Fruit fly (Drosophila melanogaster) whole organism, adult: ENCODE data around the gene CG9541.

Source experiments
- CG11617 ChIP-seq: fragments of 200-800 bp; sonication (Bioruptor generic); optimal IDR thresholded peaks from 2 replicates; lab custom pipeline; 2017; ENCODE audit warnings: mild to moderate bottlenecking, missing biosample characterization, missing genetic modification reagents, missing genetic modification characterization
- CG12768 ChIP-seq: fragments of 200-800 bp; sonication (Bioruptor generic); optimal IDR thresholded peaks from 2 replicates; lab custom pipeline; 2017; ENCODE audit warnings: missing biosample characterization, missing genetic modification characterization, mild to moderate bottlenecking, moderate library complexity, missing genetic modification reagents
- CG14711 ChIP-seq: fragments of 200-800 bp; sonication (Bioruptor generic); optimal IDR thresholded peaks from 2 replicates; lab custom pipeline; 2018; ENCODE audit warnings: missing biosample characterization, mild to moderate bottlenecking, missing genetic modification characterization, moderate library complexity
- CG1620 ChIP-seq: fragments of 200-800 bp; sonication (Bioruptor generic); optimal IDR thresholded peaks from 2 replicates; lab custom pipeline; 2016; ENCODE audit warnings: missing biosample characterization, missing genetic modification characterization
- CG33017 ChIP-seq: fragments of 200-800 bp; sonication (Bioruptor generic); optimal IDR thresholded peaks from 2 replicates; lab custom pipeline; 2018; ENCODE audit warnings: missing biosample characterization, mild to moderate bottlenecking, missing genetic modification characterization, moderate library complexity
- CG5204 ChIP-seq: fragments of 200-800 bp; sonication (Bioruptor generic); optimal IDR thresholded peaks from 2 replicates; lab custom pipeline; 2016; ENCODE audit warnings: missing biosample characterization, missing genetic modification characterization
- CG7045 ChIP-seq: fragments of 200-800 bp; sonication (Bioruptor generic); optimal IDR thresholded peaks from 2 replicates; lab custom pipeline; 2017; ENCODE audit warnings: missing biosample characterization, mild to moderate bottlenecking, missing genetic modification characterization
- CG7101 ChIP-seq: fragments of 200-800 bp; sonication (Bioruptor generic); optimal IDR thresholded peaks from 2 replicates; lab custom pipeline; 2018; ENCODE audit warnings: missing biosample characterization, mild to moderate bottlenecking, missing genetic modification characterization, moderate library complexity
- Clk ChIP-seq: fragments of 200-800 bp; sonication (Bioruptor generic); optimal IDR thresholded peaks from 2 replicates; lab custom pipeline; 2017; ENCODE audit warnings: missing biosample characterization, missing genetic modification characterization
- Crg-1 ChIP-seq: fragments of 200-800 bp; sonication (Bioruptor generic); optimal IDR thresholded peaks from 2 replicates; lab custom pipeline; 2016; ENCODE audit warnings: missing biosample characterization, missing genetic modification characterization
- Hr96 ChIP-seq: fragments of 200-800 bp; sonication (Bioruptor generic); optimal IDR thresholded peaks from 2 replicates; lab custom pipeline; 2016; ENCODE audit warnings: missing biosample characterization, missing genetic modification characterization
- Mnt ChIP-seq: fragments of 200-800 bp; sonication (Bioruptor generic); optimal IDR thresholded peaks from 2 replicates; lab custom pipeline; 2016; ENCODE audit warnings: missing biosample characterization, mild to moderate bottlenecking, missing genetic modification characterization
- bab1 ChIP-seq: fragments of 200-800 bp; sonication (Bioruptor generic); optimal IDR thresholded peaks from 3 replicates; lab custom pipeline; 2019; ENCODE audit warnings: missing biosample characterization, mild to moderate bottlenecking, missing genetic modification characterization, moderate library complexity
- cic ChIP-seq: fragments of 200-800 bp; sonication (Bioruptor generic); optimal IDR thresholded peaks from 2 replicates; lab custom pipeline; 2017; ENCODE audit warnings: missing biosample characterization, mild to moderate bottlenecking, missing genetic modification characterization, moderate library complexity
- cnc ChIP-seq, 2 experiments: fragments of >200 bp; optimal IDR thresholded peaks; 2 replicates each; lab custom pipeline; 2017
- kay ChIP-seq: fragments of 200-800 bp; sonication (Bioruptor generic); peaks from one replicate; lab custom pipeline; 2016; ENCODE audit warnings: missing biosample characterization, missing genetic modification characterization, borderline replicate concordance
- ovo ChIP-seq: fragments of 200-800 bp; sonication (Bioruptor generic); optimal IDR thresholded peaks from 2 replicates; lab custom pipeline; 2016; ENCODE audit warnings: missing biosample characterization, missing genetic modification characterization
- pad ChIP-seq: fragments of 200-800 bp; sonication (Bioruptor generic); optimal IDR thresholded peaks from 3 replicates; lab custom pipeline; 2017; ENCODE audit warnings: missing biosample characterization, missing genetic modification characterization, mild to moderate bottlenecking, moderate library complexity, missing genetic modification reagents
- tj ChIP-seq: fragments of 200-800 bp; sonication (Bioruptor generic); optimal IDR thresholded peaks from 3 replicates; lab custom pipeline; 2017; ENCODE audit warnings: missing biosample characterization, mild to moderate bottlenecking, missing genetic modification characterization, moderate library complexity
- toe ChIP-seq: fragments of 200-800 bp; sonication (Bioruptor generic); optimal IDR thresholded peaks from 2 replicates; lab custom pipeline; 2016; ENCODE audit warnings: missing biosample characterization, missing genetic modification characterization

CG9541 gene

dm6 chr2L:8964657-8965056 lies 10.6 kb downstream of the CG9541 start, which contains the start of gene CG32984:
Gene CG32984, plus strand, starts transcription at chr2L:8964957.
- TF ChIP-seq cic (GFP tag; lab: Kevin White, UChicago), result no peak
- no peak for TF ChIP-seq Clk (GFP tag; lab: Kevin White, UChicago)
- no peak for TF ChIP-seq Mnt
- no peak for TF ChIP-seq tj (GFP tag; lab: Kevin White, UChicago)
- peak; percentile 37 for TF ChIP-seq kay (GFP tag; lab: Kevin White, UChicago)
- TF ChIP-seq toe (GFP tag; lab: Kevin White, UChicago), result no peak
- TF ChIP-seq Hr96, result no peak
- no peak for TF ChIP-seq CG11617 (GFP tag; lab: Kevin White, UChicago)
- no peak for TF ChIP-seq pad (GFP tag; lab: Kevin White, UChicago)

dm6 chr2L:8962254-8962653 lies 13.0 kb downstream of the CG9541 start, which contains the start of the genes CG9525 and CG32985:
Gene CG9525, minus strand, starts transcription at chr2L:8962354.
Gene CG32985, plus strand, starts transcription at chr2L:8962533.
- no peak for TF ChIP-seq cnc (optimal IDR thresholded peaks at IDR 0.05; lab: Kevin White, UChicago)
- TF ChIP-seq CG14711 (tag; lab: Kevin White, UChicago), result no peak
- no peak for TF ChIP-seq kay (GFP tag; lab: Kevin White, UChicago)
- no peak for TF ChIP-seq tj (GFP tag; lab: Kevin White, UChicago)
- no peak for TF ChIP-seq CG12768 (GFP tag; lab: Kevin White, UChicago)

dm6 chr2L:8959001-8959461 lies 16.2 kb downstream of the CG9541 start, which contains the start of gene CG31886:
Gene CG31886, minus strand, starts transcription at chr2L:8959051.
- TF ChIP-seq Crg-1 (GFP tag; lab: Kevin White, UChicago) (no peak), pad (GFP tag; lab: Kevin White, UChicago) (peak; percentile 43), cic (GFP tag; lab: Kevin White, UChicago) (peak; percentile 29), bab1 (GFP tag; lab: Kevin White, UChicago) (no peak), CG7045 (GFP tag; lab: Kevin White, UChicago) (peak; percentile 14), cnc (optimal IDR thresholded peaks at IDR 0.05; lab: Kevin White, UChicago) (no peak), Mnt (peak; percentile 39), kay (GFP tag; lab: Kevin White, UChicago) (no peak), CG33017 (tag; lab: Kevin White, UChicago) (peak; percentile 43), toe (GFP tag; lab: Kevin White, UChicago) (no peak), ovo (GFP tag; lab: Kevin White, UChicago) (no peak), tj (GFP tag; lab: Kevin White, UChicago) (peak; percentile 29), Hr96 (peak; percentile 29), CG5204 (GFP tag; lab: Kevin White, UChicago) (no peak), CG12768 (GFP tag; lab: Kevin White, UChicago) (peak; percentile 33), Clk (GFP tag; lab: Kevin White, UChicago) (no peak), CG7101 (tag; lab: Kevin White, UChicago) (peak; percentile 55), CG14711 (tag; lab: Kevin White, UChicago) (peak; percentile 67), CG11617 (GFP tag; lab: Kevin White, UChicago) (peak; percentile 41), CG1620 (GFP tag; lab: Kevin White, UChicago) (no peak)

- TF ChIP-seq bab1 (GFP tag; lab: Kevin White, UChicago) (peak; percentile 81), CG7101 (tag; lab: Kevin White, UChicago) (peak; percentile 87), Hr96 (peak; percentile 62), ovo (GFP tag; lab: Kevin White, UChicago) (peak; percentile 15), kay (GFP tag; lab: Kevin White, UChicago) (peak; percentile 80), toe (GFP tag; lab: Kevin White, UChicago) (peak; percentile 55), CG11617 (GFP tag; lab: Kevin White, UChicago) (peak; percentile 73), Mnt (peak; percentile 23), CG7045 (GFP tag; lab: Kevin White, UChicago) (peak; percentile 60), CG1620 (GFP tag; lab: Kevin White, UChicago) (peak; percentile 52), CG33017 (tag; lab: Kevin White, UChicago) (peak; percentile 84), Crg-1 (GFP tag; lab: Kevin White, UChicago) (peak; percentile 43), CG5204 (GFP tag; lab: Kevin White, UChicago) (peak; percentile 71), tj (GFP tag; lab: Kevin White, UChicago) (peak; percentile 35), cic (GFP tag; lab: Kevin White, UChicago) (no peak), CG14711 (tag; lab: Kevin White, UChicago) (peak; percentile 81), Clk (GFP tag; lab: Kevin White, UChicago) (peak; percentile 19), pad (GFP tag; lab: Kevin White, UChicago) (peak; percentile 33), cnc (optimal IDR thresholded peaks at IDR 0.05; lab: Kevin White, UChicago) (no peak), CG12768 (GFP tag; lab: Kevin White, UChicago) (peak; percentile 49)
These were observed 17.2 kb downstream of the CG9541 start for dm6 chr2L:8958046-8958497.

- TF ChIP-seq ovo (GFP tag; lab: Kevin White, UChicago) (no peak), kay (GFP tag; lab: Kevin White, UChicago) (no peak), CG33017 (tag; lab: Kevin White, UChicago) (no peak), bab1 (GFP tag; lab: Kevin White, UChicago) (no peak)
These were observed 18.1 kb downstream of the CG9541 start for dm6 chr2L:8957152-8957551.

dm6 chr2L:8956336-8956726 lies 18.9 kb downstream of the CG9541 start:
- no peak for TF ChIP-seq cic (GFP tag; lab: Kevin White, UChicago)
- TF ChIP-seq cnc (optimal IDR thresholded peaks at IDR 0.05; lab: Kevin White, UChicago), result no peak
- TF ChIP-seq bab1 (GFP tag; lab: Kevin White, UChicago), result no peak
- TF ChIP-seq CG7045 (GFP tag; lab: Kevin White, UChicago), result no peak
- TF ChIP-seq CG33017 (tag; lab: Kevin White, UChicago), result no peak
- no peak for TF ChIP-seq Mnt
- TF ChIP-seq pad (GFP tag; lab: Kevin White, UChicago), result no peak
- peak; percentile 18 for TF ChIP-seq kay (GFP tag; lab: Kevin White, UChicago)
